Worm (Caenorhabditis elegans) whole organism, L4 larva: ENCODE measurements around the gene F26D11.1.

Experiments
- F26F4.8 ChIP-seq: fragments of 200-800 bp; sonication (Bioruptor generic); conservative IDR thresholded peaks from 2 replicates; pipeline ENCODE4 v1.3.6; 2022; ENCODE audit warnings: missing genetic modification characterization, missing compliant biosample characterization
- F44E2.7 ChIP-seq: fragments of 200-800 bp; sonication (Bioruptor generic); IDR thresholded peaks from 2 replicates; pipeline ENCODE4 v2.1.2; 2022; ENCODE audit warnings: missing genetic modification characterization, missing compliant biosample characterization
- F49E8.2 ChIP-seq: sonication (generic microtip); optimal IDR thresholded peaks from 2 replicates; lab custom pipeline; 2016; ENCODE audit warnings: missing compliant biosample characterization, mild to moderate bottlenecking, missing genetic modification characterization, borderline replicate concordance
- R02D3.7 ChIP-seq: fragments of 150-350 bp; sonication (generic microtip); optimal IDR thresholded peaks from 3 replicates; lab custom pipeline; 2014; ENCODE audit warnings: missing biosample characterization, missing genetic modification characterization
- T20F7.1 ChIP-seq: fragments of 200-800 bp; sonication (Bioruptor generic); optimal IDR thresholded peaks from 2 replicates; lab custom pipeline; 2018; ENCODE audit warnings: mild to moderate bottlenecking, missing genetic modification characterization, missing compliant biosample characterization
- T26A8.4 ChIP-seq: fragments of 200-800 bp; sonication (Bioruptor generic); IDR thresholded peaks from 2 replicates; pipeline ENCODE4 v1.3.6; 2022; ENCODE audit warnings: missing genetic modification characterization, missing compliant biosample characterization
- Y48G9A.11 ChIP-seq: fragments of 200-800 bp; sonication (Bioruptor generic); IDR thresholded peaks from 2 replicates; pipeline ENCODE4 v1.3.6; 2022; ENCODE audit warnings: missing genetic modification reagents, missing genetic modification characterization, missing compliant biosample characterization
- Y5F2A.4 ChIP-seq: fragments of 200-800 bp; sonication (Bioruptor generic); optimal IDR thresholded peaks from 2 replicates; lab custom pipeline; 2018; ENCODE audit warnings: mild to moderate bottlenecking, missing genetic modification characterization, missing compliant biosample characterization
- aha-1 ChIP-seq: fragments of 150-350 bp; peaks from one replicate; lab custom pipeline; 2014; ENCODE audit warnings: missing biosample characterization, missing genetic modification characterization
- ama-1 ChIP-seq: fragments of 150-350 bp; optimal IDR thresholded peaks from 2 replicates; lab custom pipeline; 2014; ENCODE audit warnings: inconsistent platforms, mixed read lengths
- ceh-44 ChIP-seq: fragments of 200-800 bp; sonication (Bioruptor generic); IDR thresholded peaks from 2 replicates; pipeline ENCODE4 v1.3.6; 2022; ENCODE audit warnings: missing genetic modification reagents, missing genetic modification characterization, missing compliant biosample characterization
- ces-1 ChIP-seq: fragments of 150-350 bp; sonication (generic microtip); optimal IDR thresholded peaks from 4 replicates; lab custom pipeline; 2014; ENCODE audit warnings: missing biosample characterization, missing genetic modification reagents, missing genetic modification characterization
- daf-8 ChIP-seq: fragments of 200-800 bp; sonication (Bioruptor generic); IDR thresholded peaks from 2 replicates; pipeline ENCODE4 v1.3.6; 2022; ENCODE audit warnings: missing genetic modification characterization, missing compliant biosample characterization
- dmd-6 ChIP-seq: fragments of 200-800 bp; sonication (Bioruptor generic); IDR thresholded peaks from 2 replicates; pipeline ENCODE4 v1.3.6; 2022; ENCODE audit warnings: missing genetic modification reagents, missing genetic modification characterization, missing compliant biosample characterization
- dmd-9 ChIP-seq: fragments of 200-800 bp; sonication (Bioruptor generic); IDR thresholded peaks from 2 replicates; pipeline ENCODE4 v1.3.6; 2022; ENCODE audit warnings: missing genetic modification reagents, missing genetic modification characterization, missing compliant biosample characterization
- dpl-1 ChIP-seq: fragments of 150-350 bp; optimal IDR thresholded peaks from 2 replicates; lab custom pipeline; 2014; ENCODE audit warnings: missing biosample characterization, missing genetic modification reagents, missing genetic modification characterization
- dve-1 ChIP-seq: sonication (generic microtip); optimal IDR thresholded peaks from 2 replicates; lab custom pipeline; 2017; ENCODE audit warnings: antibody characterized with exemption, mild to moderate bottlenecking, missing genetic modification characterization, missing compliant biosample characterization; ENCODE audit not compliant: insufficient read depth
- egl-43 ChIP-seq: fragments of 200-800 bp; sonication (Bioruptor generic); IDR thresholded peaks from 2 replicates; pipeline ENCODE4 v1.3.6; 2022; ENCODE audit warnings: missing genetic modification reagents, missing genetic modification characterization, missing compliant biosample characterization
- fos-1 ChIP-seq: fragments of 150-350 bp; optimal IDR thresholded peaks from 2 replicates; lab custom pipeline; 2014; ENCODE audit warnings: missing biosample characterization, missing genetic modification characterization
- gei-8 ChIP-seq: fragments of 200-800 bp; sonication (Bioruptor generic); optimal IDR thresholded peaks from 2 replicates; lab custom pipeline; 2018; ENCODE audit warnings: mild to moderate bottlenecking, missing genetic modification characterization, missing compliant biosample characterization
- hif-1 ChIP-seq, 2 experiments: sonication (generic microtip); optimal IDR thresholded peaks; 2 replicates each; lab custom pipeline; 2016 to 2017; ENCODE audit warnings: missing compliant biosample characterization in 2 of 2, missing genetic modification characterization in 2 of 2, missing genetic modification reagents in 2 of 2, missing genotype in 2 of 2, mild to moderate bottlenecking in 1 of 2
- jun-1 ChIP-seq: fragments of 150-350 bp; optimal IDR thresholded peaks from 2 replicates; lab custom pipeline; 2014; ENCODE audit warnings: missing biosample characterization, missing genetic modification reagents, missing genetic modification characterization
- lin-1 ChIP-seq: fragments of 200-800 bp; sonication (Bioruptor generic); IDR thresholded peaks from 2 replicates; pipeline ENCODE4 v1.3.6; 2022; ENCODE audit warnings: missing genetic modification reagents, missing genetic modification characterization, missing compliant biosample characterization
- lin-13 ChIP-seq: fragments of 150-350 bp; optimal IDR thresholded peaks from 2 replicates; lab custom pipeline; 2014; ENCODE audit warnings: missing biosample characterization, missing genetic modification reagents, missing genetic modification characterization
- lin-39 ChIP-seq: fragments of 150-350 bp; optimal IDR thresholded peaks from 2 replicates; lab custom pipeline; 2014; ENCODE audit warnings: missing biosample characterization, missing genetic modification reagents, missing genetic modification characterization
- lir-3 ChIP-seq: sonication (generic microtip); optimal IDR thresholded peaks from 2 replicates; lab custom pipeline; 2016; ENCODE audit warnings: mild to moderate bottlenecking, missing genetic modification characterization, missing compliant biosample characterization
- lsy-2 ChIP-seq, 2 experiments: fragments of 150-350 bp in 1 of 2; sonication (generic microtip) in 1 of 2; optimal IDR thresholded peaks; 2 replicates each; lab custom pipeline; 2014 to 2017; ENCODE audit warnings: missing biosample characterization in 2 of 2, missing genetic modification characterization in 2 of 2
- madf-5 ChIP-seq, 2 experiments: fragments of 200-800 bp; sonication (Bioruptor generic); IDR thresholded peaks; 2 replicates each; pipeline ENCODE4 v1.3.6; 2022; ENCODE audit warnings: missing compliant biosample characterization in 2 of 2, missing genetic modification characterization in 2 of 2
- mep-1 ChIP-seq: fragments of 150-350 bp; sonication (generic microtip); optimal IDR thresholded peaks from 3 replicates; lab custom pipeline; 2014; ENCODE audit warnings: missing biosample characterization, missing genetic modification characterization
- mes-2 ChIP-seq: sonication (generic microtip); optimal IDR thresholded peaks from 2 replicates; lab custom pipeline; 2016; ENCODE audit warnings: missing genotype, mild to moderate bottlenecking, missing genetic modification characterization, missing compliant biosample characterization; ENCODE audit not compliant: poor library complexity, severe bottlenecking
- mxl-2 ChIP-seq: fragments of 200-800 bp; sonication (Bioruptor generic); conservative IDR thresholded peaks from 2 replicates; pipeline ENCODE4 v1.3.6; 2022; ENCODE audit warnings: missing genetic modification reagents, missing genetic modification characterization, missing compliant biosample characterization
- nhr-102 ChIP-seq: sonication (generic microtip); optimal IDR thresholded peaks from 2 replicates; lab custom pipeline; 2016; ENCODE audit warnings: mild to moderate bottlenecking, missing genetic modification characterization, moderate library complexity, missing compliant biosample characterization
- nhr-111 ChIP-seq: fragments of 200-800 bp; sonication (Bioruptor generic); optimal IDR thresholded peaks from 2 replicates; lab custom pipeline; 2018; ENCODE audit warnings: mild to moderate bottlenecking, missing genetic modification characterization, missing compliant biosample characterization
- nhr-237 ChIP-seq: sonication (generic microtip); optimal IDR thresholded peaks from 2 replicates; lab custom pipeline; 2017; ENCODE audit warnings: missing biosample characterization, missing genetic modification characterization
- nhr-41 ChIP-seq: fragments of 200-800 bp; sonication (Bioruptor generic); IDR thresholded peaks from 2 replicates; pipeline ENCODE4 v1.3.6; 2022; ENCODE audit warnings: missing genetic modification reagents, missing genetic modification characterization, missing compliant biosample characterization
- nhr-42 ChIP-seq: fragments of 200-800 bp; sonication (Bioruptor generic); IDR thresholded peaks from 2 replicates; pipeline ENCODE4 v1.3.6; 2022; ENCODE audit warnings: missing genetic modification characterization, missing compliant biosample characterization
- nhr-48 ChIP-seq: sonication (generic microtip); optimal IDR thresholded peaks from 2 replicates; lab custom pipeline; 2016; ENCODE audit warnings: mild to moderate bottlenecking, missing genetic modification characterization, missing compliant biosample characterization
- nhr-77 ChIP-seq: fragments of 150-350 bp; optimal IDR thresholded peaks from 2 replicates; lab custom pipeline; 2014; ENCODE audit warnings: missing biosample characterization, missing genetic modification characterization
- php-3 ChIP-seq: fragments of 200-800 bp; sonication (Bioruptor generic); IDR thresholded peaks from 2 replicates; pipeline ENCODE4 v1.3.6; 2022; ENCODE audit warnings: missing genetic modification reagents, missing genetic modification characterization, missing compliant biosample characterization
- saeg-2 ChIP-seq: fragments of 200-800 bp; sonication (Bioruptor generic); IDR thresholded peaks from 2 replicates; pipeline ENCODE4 v1.3.6; 2022; ENCODE audit warnings: missing genetic modification reagents, missing genetic modification characterization, missing compliant biosample characterization
- set-16 ChIP-seq: fragments of 200-800 bp; sonication (Bioruptor generic); IDR thresholded peaks from 2 replicates; pipeline ENCODE4 v1.3.6; 2022; ENCODE audit warnings: missing genetic modification reagents, missing genetic modification characterization, missing compliant biosample characterization
- snpc-1.2 ChIP-seq: fragments of 200-800 bp; sonication (Bioruptor generic); IDR thresholded peaks from 2 replicates; pipeline ENCODE4 v1.3.6; 2022; ENCODE audit warnings: missing genetic modification reagents, missing genetic modification characterization, missing compliant biosample characterization
- spr-1 ChIP-seq: sonication (generic microtip); optimal IDR thresholded peaks from 2 replicates; lab custom pipeline; 2016; ENCODE audit warnings: mild to moderate bottlenecking, missing genetic modification characterization, missing compliant biosample characterization
- spr-3 ChIP-seq: fragments of 200-800 bp; sonication (Bioruptor generic); optimal IDR thresholded peaks from 2 replicates; lab custom pipeline; 2018; ENCODE audit warnings: mild to moderate bottlenecking, missing genetic modification characterization, missing compliant biosample characterization
- zip-2 ChIP-seq: fragments of 150-350 bp; optimal IDR thresholded peaks from 2 replicates; lab custom pipeline; 2014; ENCODE audit warnings: missing biosample characterization, missing genetic modification characterization
- ztf-11 ChIP-seq: fragments of 150-350 bp; optimal IDR thresholded peaks from 2 replicates; lab custom pipeline; 2014; ENCODE audit warnings: missing biosample characterization, missing genetic modification characterization
- ztf-7 ChIP-seq: fragments of 150-350 bp; optimal IDR thresholded peaks from 2 replicates; lab custom pipeline; 2014; ENCODE audit warnings: missing biosample characterization, missing genetic modification characterization

The F26D11.1 gene

ce11 chrV:7995165-7995564, 13.8 kb downstream of the F26D11.1 start:
- TF ChIP-seq ztf-11 (tag; lab: Kevin White, UChicago) (no peak), F26F4.8 (no peak), nhr-102 (no peak), Y5F2A.4 (GFP tag; lab: Kevin White, UChicago) (no peak), set-16 (GFP tag; lab: Robert Waterston, UW) (no peak), hif-1 (tag; optimal IDR thresholded peaks at IDR 0.05; lab: Kevin White, UChicago) (no peak), ztf-7 (no peak), spr-3 (no peak), mxl-2 (GFP tag; lab: Robert Waterston, UW) (no peak), gei-8 (GFP tag; lab: Kevin White, UChicago) (no peak), nhr-237 (tag; lab: Kevin White, UChicago) (no peak), lin-39 (tag; lab: Kevin White, UChicago) (no peak), jun-1 (no peak), ceh-44 (GFP tag; lab: Robert Waterston, UW) (no peak), nhr-42 (no peak), egl-43 (GFP tag; lab: Robert Waterston, UW) (no peak), lin-1 (GFP tag; lab: Robert Waterston, UW) (no peak), T20F7.1 (GFP tag; lab: Kevin White, UChicago) (no peak)

DNA sequence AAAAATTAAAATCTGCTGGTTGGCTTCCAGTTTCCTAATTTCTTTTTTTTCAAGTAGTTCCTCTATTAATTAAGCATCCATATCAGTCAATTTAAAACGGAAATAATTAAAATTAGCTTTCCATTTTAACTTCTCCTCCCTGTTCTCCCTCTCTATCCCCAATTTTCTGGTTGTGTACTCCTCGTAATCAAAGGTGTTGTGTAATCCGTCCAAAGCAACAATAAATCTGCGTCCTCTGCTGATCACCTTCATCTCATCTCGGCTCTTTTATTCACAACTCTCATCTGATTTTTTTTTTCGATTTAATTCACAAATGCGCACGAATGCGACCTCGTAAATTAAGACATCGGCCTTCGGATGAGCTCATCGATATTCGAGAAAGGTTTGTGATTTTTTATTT, 14.5 kb downstream of the F26D11.1 start, which contains the start of gene Y97E10AR.2:
Gene Y97E10AR.2, plus strand, starts transcription at position 301 of the 400 bp plus-strand sequence.
- TF ChIP-seq php-3 (GFP tag; lab: Robert Waterston, UW) (no peak), mep-1 (tag; lab: Kevin White, UChicago) (no peak), snpc-1.2 (GFP tag; lab: Robert Waterston, UW) (no peak), lsy-2 (tag; optimal IDR thresholded peaks at IDR 0.05; lab: Kevin White, UChicago) (no peak), R02D3.7 (no peak), ama-1 (no peak)

DNA sequence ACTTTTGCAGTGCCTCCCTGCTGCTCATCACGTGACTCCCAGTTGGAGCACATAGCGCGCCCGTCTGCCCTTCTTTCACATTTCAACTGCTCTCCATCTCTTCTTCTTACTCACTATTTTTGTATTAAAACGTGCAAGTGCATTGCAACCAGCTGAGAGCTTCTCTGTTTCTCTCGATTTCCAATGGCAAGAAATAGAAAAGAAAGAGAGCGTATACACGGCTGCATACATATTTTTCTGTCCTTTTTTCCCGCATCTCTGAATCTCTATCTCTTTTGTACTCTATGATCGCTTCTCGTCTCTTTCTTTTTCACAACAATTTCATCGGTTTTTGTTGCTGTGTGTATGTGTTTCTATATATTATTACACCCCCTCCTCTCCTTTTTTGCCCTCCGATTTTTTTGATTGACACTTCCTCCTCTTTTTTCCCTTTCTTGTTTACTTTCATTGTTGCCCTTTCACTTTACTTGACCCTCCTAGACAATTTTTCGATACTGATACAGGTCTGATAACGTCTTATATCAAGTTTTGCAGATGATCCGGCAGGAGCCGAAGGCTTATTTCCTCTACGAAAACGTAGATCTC, 19.7 kb downstream of the F26D11.1 start, which contains the start of gene Y97E10AR.1:
Gene Y97E10AR.1, plus strand, starts transcription at position 535 of the 585 bp plus-strand sequence.
- TF ChIP-seq aha-1, result peak; percentile 99
- no peak for TF ChIP-seq nhr-237 (tag; lab: Kevin White, UChicago)
- no peak for TF ChIP-seq lir-3
- no peak for TF ChIP-seq spr-1 (tag; lab: Kevin White, UChicago)
- no peak for TF ChIP-seq daf-8 (GFP tag; lab: Robert Waterston, UW)
- peak; percentile 86 for TF ChIP-seq nhr-48 (tag; lab: Kevin White, UChicago)
- no peak for TF ChIP-seq ztf-11 (tag; lab: Kevin White, UChicago)
- TF ChIP-seq ama-1, result no peak
- TF ChIP-seq mes-2 (tag; lab: Kevin White, UChicago), result peak; percentile 42
- peak; percentile 76 for TF ChIP-seq nhr-77 (tag; lab: Kevin White, UChicago)
- 0 out of 2 replicates have a peak, but pooled peaks have one; percentile 39 for TF ChIP-seq T26A8.4
- no peak for TF ChIP-seq F26F4.8
- TF ChIP-seq zip-2 (tag; lab: Kevin White, UChicago), result no peak
- no peak for TF ChIP-seq fos-1 (tag; lab: Kevin White, UChicago)
- no peak for TF ChIP-seq Y48G9A.11 (GFP tag; lab: Robert Waterston, UW)
- TF ChIP-seq nhr-102, result no peak
- TF ChIP-seq dmd-6 (GFP tag; lab: Robert Waterston, UW), result peak; percentile 94
- 0 out of 2 replicates have a peak, but pooled peaks have one; percentile 15 for TF ChIP-seq saeg-2
- peak; percentile 73 for TF ChIP-seq dve-1 (tag; lab: Kevin White, UChicago)
- no peak for TF ChIP-seq lin-13 (GFP tag; lab: Kevin White, UChicago)
- peak; percentile 9; the same call in 1 of the 2 replicates for TF ChIP-seq nhr-41
- TF ChIP-seq spr-3, result no peak
- TF ChIP-seq madf-5 (GFP tag; IDR thresholded peaks at IDR 0.05; lab: Robert Waterston, UW), result no peak
- no peak for TF ChIP-seq F44E2.7 (GFP tag; lab: Robert Waterston, UW)
- TF ChIP-seq nhr-111 (GFP tag; lab: Kevin White, UChicago), result no peak
- TF ChIP-seq dpl-1, result peak; percentile 39
- no peak for TF ChIP-seq set-16 (GFP tag; lab: Robert Waterston, UW)
- TF ChIP-seq Y5F2A.4 (GFP tag; lab: Kevin White, UChicago), result no peak
- no peak for TF ChIP-seq dmd-9 (GFP tag; lab: Robert Waterston, UW)
- TF ChIP-seq gei-8 (GFP tag; lab: Kevin White, UChicago), result peak; percentile 86
- TF ChIP-seq F49E8.2, result no peak
- TF ChIP-seq ces-1 (GFP tag; lab: Kevin White, UChicago), result no peak
